Fruit fly (Drosophila melanogaster) whole organism, wandering third instar larva: ENCODE data around the gene CG6700.
A peak's percentile ranks its signal among the peaks of the same experiment; 100 is the strongest.

Experiments
- CG32264 ChIP-seq: fragments of 200-800 bp; sonication (Bioruptor generic); optimal IDR thresholded peaks from 2 replicates; lab custom pipeline; 2016; ENCODE audit warnings: missing biosample characterization, missing genetic modification characterization
- CG9705 ChIP-seq: fragments of 200-800 bp; sonication (Bioruptor generic); optimal IDR thresholded peaks from 2 replicates; lab custom pipeline; 2018; ENCODE audit warnings: missing biosample characterization, mild to moderate bottlenecking, missing genetic modification characterization
- CrebA ChIP-seq: fragments of 200-800 bp; sonication (Bioruptor generic); optimal IDR thresholded peaks from 2 replicates; lab custom pipeline; 2016; ENCODE audit warnings: missing biosample characterization, mild to moderate bottlenecking, missing genetic modification characterization, borderline replicate concordance
- Dfd ChIP-seq: fragments of >200 bp; optimal IDR thresholded peaks from 2 replicates; lab custom pipeline; 2017; ENCODE audit warnings: missing biosample characterization, missing genetic modification characterization
- HLH106 ChIP-seq: fragments of 200-800 bp; optimal IDR thresholded peaks from 3 replicates; lab custom pipeline; 2019; ENCODE audit warnings: missing biosample characterization, mild to moderate bottlenecking, missing genetic modification characterization, moderate library complexity
- Hr78 ChIP-seq: fragments of >200 bp; optimal IDR thresholded peaks from 2 replicates; lab custom pipeline; 2017; ENCODE audit warnings: missing biosample characterization, missing genetic modification characterization
- Hr83 ChIP-seq: fragments of 200-300 bp; sonication (Bioruptor generic); optimal IDR thresholded peaks from 2 replicates; lab custom pipeline; 2016; ENCODE audit warnings: missing biosample characterization, mild to moderate bottlenecking, missing genetic modification characterization, moderate library complexity; ENCODE audit not compliant: poor library complexity, severe bottlenecking
- Mio ChIP-seq: sonication (Bioruptor generic); optimal IDR thresholded peaks from 2 replicates; lab custom pipeline; 2016; ENCODE audit warnings: missing biosample characterization, missing genetic modification characterization
- OdsH ChIP-seq: fragments of 200-800 bp; sonication (Bioruptor generic); optimal IDR thresholded peaks from 2 replicates; lab custom pipeline; 2016; ENCODE audit warnings: missing biosample characterization, mild to moderate bottlenecking, missing genetic modification characterization
- Vsx2 ChIP-seq: fragments of 200-300, 225-300 bp; sonication (Bioruptor generic); optimal IDR thresholded peaks from 2 replicates; lab custom pipeline; 2018; ENCODE audit warnings: missing biosample characterization, missing genetic modification characterization; ENCODE audit not compliant: partially characterized antibody
- br ChIP-seq: fragments of 200-800 bp; sonication (Bioruptor generic); optimal IDR thresholded peaks from 2 replicates; lab custom pipeline; 2016; ENCODE audit warnings: missing biosample characterization, missing genetic modification characterization
- brk ChIP-seq: fragments of 200-800 bp; sonication (Bioruptor generic); optimal IDR thresholded peaks from 2 replicates; lab custom pipeline; 2016; ENCODE audit warnings: missing biosample characterization, mild to moderate bottlenecking, missing genetic modification characterization
- dl ChIP-seq, 2 experiments: fragments of 175-275, 200-275 bp in 1 of 2; fragments of 200-275 bp in 1 of 2; sonication (Bioruptor generic); optimal IDR thresholded peaks; lab custom pipeline; 2018; ENCODE audit warnings: mild to moderate bottlenecking in 2 of 2, missing biosample characterization in 2 of 2, missing genetic modification characterization in 2 of 2, moderate library complexity in 2 of 2; ENCODE audit not compliant: partially characterized antibody in 2 of 2, insufficient read depth in 1 of 2
- dmrt93B ChIP-seq: fragments of 200-800 bp; sonication (Bioruptor generic); optimal IDR thresholded peaks from 2 replicates; lab custom pipeline; 2018; ENCODE audit warnings: missing biosample characterization, mild to moderate bottlenecking, missing genetic modification characterization
- dsf ChIP-seq: sonication (Bioruptor generic); optimal IDR thresholded peaks from 2 replicates; lab custom pipeline; 2016; ENCODE audit warnings: missing biosample characterization, missing genetic modification characterization, borderline replicate concordance
- ey ChIP-seq: fragments of 200-800 bp; sonication (Bioruptor generic); optimal IDR thresholded peaks from 2 replicates; lab custom pipeline; 2016; ENCODE audit warnings: missing biosample characterization, missing genetic modification characterization
- foxo ChIP-seq, 2 experiments: fragments of 200-800 bp; sonication (Bioruptor generic); optimal IDR thresholded peaks; 2 replicates in 1 of 2; 3 replicates in 1 of 2; lab custom pipeline; 2016 to 2017; ENCODE audit warnings: missing biosample characterization in 2 of 2, missing genetic modification characterization in 2 of 2
- fru ChIP-seq: fragments of 200-800 bp; sonication (Bioruptor generic); optimal IDR thresholded peaks from 3 replicates; lab custom pipeline; 2016; ENCODE audit warnings: missing biosample characterization, mild to moderate bottlenecking, missing genetic modification characterization
- h ChIP-seq: fragments of 200-800 bp; sonication (Bioruptor generic); optimal IDR thresholded peaks from 3 replicates; lab custom pipeline; 2016; ENCODE audit warnings: missing biosample characterization, mild to moderate bottlenecking, missing genetic modification characterization
- jim ChIP-seq: fragments of 175-275, 200-325 bp; sonication (Bioruptor generic); optimal IDR thresholded peaks from 2 replicates; lab custom pipeline; 2016; ENCODE audit warnings: missing biosample characterization, mild to moderate bottlenecking, missing genetic modification characterization
- lola ChIP-seq: fragments of >200 bp; optimal IDR thresholded peaks from 2 replicates; lab custom pipeline; 2017; ENCODE audit warnings: missing biosample characterization, missing genetic modification characterization
- psq ChIP-seq: fragments of 200-800 bp; sonication (Bioruptor generic); optimal IDR thresholded peaks from 3 replicates; lab custom pipeline; 2017; ENCODE audit warnings: missing biosample characterization, mild to moderate bottlenecking, missing genetic modification characterization, moderate library complexity
- rgr ChIP-seq: fragments of 200-800 bp; sonication (Bioruptor generic); optimal IDR thresholded peaks from 3 replicates; lab custom pipeline; 2016; ENCODE audit warnings: missing biosample characterization, mild to moderate bottlenecking, missing genetic modification characterization
- sv ChIP-seq: fragments of 200-800 bp; sonication (Bioruptor generic); optimal IDR thresholded peaks from 3 replicates; lab custom pipeline; 2016; ENCODE audit warnings: missing biosample characterization, missing genetic modification characterization
- usp ChIP-seq: fragments of >200 bp; optimal IDR thresholded peaks from 2 replicates; lab custom pipeline; 2017; ENCODE audit warnings: missing biosample characterization, missing genetic modification characterization
- woc ChIP-seq: sonication (Bioruptor generic); optimal IDR thresholded peaks from 2 replicates; lab custom pipeline; 2016; ENCODE audit warnings: missing biosample characterization, mild to moderate bottlenecking, missing genetic modification characterization

Gene CG6700

dm6 chr2L:10837491-10837890, 4.9 kb downstream of the CG6700 start, which contains the start of gene Nos:
Nos (minus strand) TSS chr2L:10837511.
- TF ChIP-seq dsf (no peak), br (no peak), foxo (GFP tag; optimal IDR thresholded peaks at IDR 0.05; lab: Kevin White, UChicago) (no peak), h (GFP tag; lab: Kevin White, UChicago) (no peak), usp (GFP tag; lab: Kevin White, UChicago) (no peak), psq (GFP tag; lab: Kevin White, UChicago) (no peak), brk (GFP tag; lab: Kevin White, UChicago) (no peak), CG9705 (no peak), HLH106 (tag; lab: Kevin White, UChicago) (no peak), jim (GFP tag; lab: Kevin White, UChicago) (no peak), lola (no peak), fru (GFP tag; lab: Kevin White, UChicago) (no peak), dl (GFP tag; optimal IDR thresholded peaks at IDR 0.05; lab: Kevin White, UChicago; ENCODE audit: insufficient read depth in 1 of 2, partially characterized antibody in 2 of 2) (no peak)
- TF ChIP-seq, all 38 proteins: peak for 0

dm6 chr2L:10831590-10831989, 10.8 kb downstream of the CG6700 start:
- TF ChIP-seq CG32264 (GFP tag; lab: Kevin White, UChicago): no peak
- TF ChIP-seq Dfd (GFP tag; lab: Kevin White, UChicago): peak; percentile 72
- TF ChIP-seq foxo (GFP tag; optimal IDR thresholded peaks at IDR 0.05; lab: Kevin White, UChicago): no peak
- no peak for TF ChIP-seq ey (GFP tag; lab: Kevin White, UChicago)

dm6 chr2L:10822620-10823019, 19.8 kb downstream of the CG6700 start:
- TF ChIP-seq CrebA (GFP tag; lab: Kevin White, UChicago): no peak
- TF ChIP-seq HLH106 (tag; lab: Kevin White, UChicago): no peak
- TF ChIP-seq br: no peak
- no peak for TF ChIP-seq ey (GFP tag; lab: Kevin White, UChicago)
- no peak for TF ChIP-seq dmrt93B
- TF ChIP-seq Hr78 (GFP tag; lab: Kevin White, UChicago): no peak

- TF ChIP-seq jim (GFP tag; lab: Kevin White, UChicago) (no peak), Dfd (GFP tag; lab: Kevin White, UChicago) (no peak), dmrt93B (no peak), brk (GFP tag; lab: Kevin White, UChicago) (no peak), dl (GFP tag; optimal IDR thresholded peaks at IDR 0.05; lab: Kevin White, UChicago; ENCODE audit: insufficient read depth in 1 of 2, partially characterized antibody in 2 of 2) (no peak), lola (no peak), Hr83 (GFP tag; lab: Kevin White, UChicago) (no peak), rgr (GFP tag; lab: Kevin White, UChicago) (no peak), woc (GFP tag; lab: Kevin White, UChicago) (no peak), CrebA (GFP tag; lab: Kevin White, UChicago) (no peak), Vsx2 (GFP tag; lab: Kevin White, UChicago) (no peak), CG32264 (GFP tag; lab: Kevin White, UChicago) (no peak)
- TF ChIP-seq, all 38 proteins: peak for 0
Measured at dm6 chr2L:10820405-10820804, 22.0 kb downstream of the CG6700 start, which contains the start of gene CG17134. CG17134 (plus strand) TSS chr2L:10820705.

dm6 chr2L:10818807-10819206, 23.6 kb downstream of the CG6700 start, which contains the start of gene CG6508:
CG6508 (plus strand) TSS chr2L:10819107.
- no peak for TF ChIP-seq sv
- no peak for TF ChIP-seq dsf
- no peak for TF ChIP-seq OdsH (GFP tag; lab: Kevin White, UChicago)
- TF ChIP-seq brk (GFP tag; lab: Kevin White, UChicago): no peak
- no peak for TF ChIP-seq rgr (GFP tag; lab: Kevin White, UChicago)
- no peak for TF ChIP-seq woc (GFP tag; lab: Kevin White, UChicago)
- no peak for TF ChIP-seq foxo (GFP tag; optimal IDR thresholded peaks at IDR 0.05; lab: Kevin White, UChicago)
- TF ChIP-seq fru (GFP tag; lab: Kevin White, UChicago): no peak
- no peak for TF ChIP-seq CrebA (GFP tag; lab: Kevin White, UChicago)
- TF ChIP-seq dl (GFP tag; optimal IDR thresholded peaks at IDR 0.05; lab: Kevin White, UChicago; ENCODE audit: insufficient read depth in 1 of 2, partially characterized antibody in 2 of 2): no peak
- TF ChIP-seq Mio (GFP tag; lab: Kevin White, UChicago): no peak
